Worm (Caenorhabditis elegans): ENCODE data around the gene M04C3.5.

DNA sequence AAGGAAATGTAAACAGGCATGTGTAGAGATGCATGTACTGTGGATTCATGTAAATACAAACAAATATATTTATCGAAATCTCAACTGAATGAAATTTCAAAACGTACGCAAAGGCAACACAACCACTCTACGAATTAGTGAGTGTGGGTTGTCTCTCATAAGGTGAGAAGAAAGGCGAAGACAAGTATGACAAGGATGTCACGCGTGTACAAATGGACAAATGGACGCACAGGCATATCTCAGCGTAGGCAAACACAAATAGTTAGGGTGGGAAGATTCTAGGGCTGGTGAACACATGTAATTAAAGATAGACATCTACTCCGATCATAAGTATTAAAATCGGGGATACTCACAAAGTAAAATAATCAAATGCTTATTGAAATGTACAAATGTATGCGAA lies 21.4 kb upstream of the M04C3.5 start:
- no peak for TF ChIP-seq flt-1 (GFP tag; IDR thresholded peaks at IDR 0.05)
- TF ChIP-seq klf-2 (GFP tag; conservative IDR thresholded peaks at IDR 0.05), result no peak
- no peak for TF ChIP-seq ref-1 (GFP tag; conservative IDR thresholded peaks at IDR 0.05)
- no peak for TF ChIP-seq T22C8.4 (GFP tag; IDR thresholded peaks at IDR 0.05)
- TF ChIP-seq cog-1 (tag; optimal IDR thresholded peaks at IDR 0.05), result no peak
- no peak for TF ChIP-seq med-1 (GFP tag; optimal IDR thresholded peaks at IDR 0.05; ENCODE audit: insufficient read depth)

Measured in whole organism, midembryonic.